Worm (Caenorhabditis elegans) whole organism, early embryonic: ENCODE measurements around the gene nth-1.

Source experiments
- B0310.2 ChIP-seq: sonication (generic microtip); optimal IDR thresholded peaks from 2 replicates; lab custom pipeline; 2016; ENCODE audit warnings: mild to moderate bottlenecking, missing genetic modification characterization, missing compliant biosample characterization
- ama-1 ChIP-seq: fragments of 150-350 bp; optimal IDR thresholded peaks from 2 replicates; lab custom pipeline; 2014
- ceh-36 ChIP-seq: sonication (generic microtip); optimal IDR thresholded peaks from 2 replicates; lab custom pipeline; 2016; ENCODE audit warnings: missing genetic modification characterization, inconsistent platforms, missing compliant biosample characterization
- ets-7 ChIP-seq: sonication (generic microtip); optimal IDR thresholded peaks from 2 replicates; lab custom pipeline; 2016; ENCODE audit warnings: missing genotype, missing genetic modification characterization, missing compliant biosample characterization
- flt-1 ChIP-seq: fragments of 200-800 bp; sonication (Bioruptor generic); IDR thresholded peaks from 2 replicates; pipeline ENCODE4 v1.3.6; 2022; ENCODE audit warnings: missing genetic modification characterization, missing compliant biosample characterization
- hmbx-1 ChIP-seq: sonication (generic microtip); optimal IDR thresholded peaks from 2 replicates; lab custom pipeline; 2016; ENCODE audit warnings: mild to moderate bottlenecking, missing genetic modification characterization, missing compliant biosample characterization
- hmg-4 ChIP-seq: fragments of 200-800 bp; sonication (Bioruptor generic); optimal IDR thresholded peaks from 2 replicates; lab custom pipeline; 2018; ENCODE audit warnings: mild to moderate bottlenecking, missing genetic modification characterization, missing compliant biosample characterization
- hnd-1 ChIP-seq: sonication (generic microtip); optimal IDR thresholded peaks from 2 replicates; lab custom pipeline; 2016; ENCODE audit warnings: missing genetic modification characterization, missing compliant biosample characterization
- scrt-1 ChIP-seq: fragments of 200-800 bp; sonication (Bioruptor generic); IDR thresholded peaks from 2 replicates; pipeline ENCODE4 v1.3.6; 2022; ENCODE audit warnings: missing genetic modification characterization, missing compliant biosample characterization
- tbx-11 ChIP-seq: fragments of 200-800 bp; sonication (Bioruptor generic); IDR thresholded peaks from 2 replicates; pipeline ENCODE4 v1.3.6; 2022; ENCODE audit warnings: missing genetic modification characterization, missing compliant biosample characterization
- tbx-37 ChIP-seq: fragments of 200-800 bp; sonication (Bioruptor generic); conservative IDR thresholded peaks from 2 replicates; pipeline ENCODE4 v1.3.6; 2022; ENCODE audit warnings: missing genetic modification reagents, missing genetic modification characterization, missing compliant biosample characterization
- tra-4 ChIP-seq: sonication (generic microtip); optimal IDR thresholded peaks from 2 replicates; lab custom pipeline; 2017; ENCODE audit warnings: missing genetic modification characterization, missing compliant biosample characterization

DNA sequence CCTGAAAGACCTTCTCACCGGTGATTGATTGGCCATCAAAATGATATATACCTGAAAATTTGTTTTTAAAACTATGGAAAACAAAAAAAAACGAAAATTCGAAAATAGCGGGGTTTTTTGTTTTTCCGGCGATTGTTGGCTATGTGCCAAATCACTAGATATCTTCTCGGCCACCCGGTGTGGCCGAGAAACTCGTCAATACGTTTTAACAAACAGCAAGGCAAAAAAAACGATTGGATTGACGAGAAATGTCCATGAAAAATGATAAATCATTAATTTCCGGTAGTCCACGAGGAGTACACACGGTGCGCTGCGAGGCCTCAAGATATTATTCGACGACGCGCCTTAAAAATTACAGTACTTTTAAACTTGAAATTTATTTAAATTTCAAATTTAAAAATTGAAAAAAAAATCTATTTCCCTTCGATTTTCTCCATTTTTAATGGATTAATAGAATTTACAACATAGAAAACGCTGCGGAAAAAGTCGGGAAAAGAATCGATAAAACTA is 7.0 kb upstream of the nth-1 start, which contains the start of gene R10E4.11:
- TF ChIP-seq ets-7 (tag; lab: Kevin White, UChicago) (no peak), ama-1 (lab: Kevin White, UChicago) (no peak), hnd-1 (no peak), hmbx-1 (tag; lab: Kevin White, UChicago) (no peak), ceh-36 (no peak), tbx-11 (GFP tag; lab: Robert Waterston, UW) (no peak), tra-4 (tag; lab: Kevin White, UChicago) (no peak), flt-1 (no peak), hmg-4 (GFP tag; lab: Kevin White, UChicago) (no peak), B0310.2 (tag; lab: Kevin White, UChicago) (no peak), tbx-37 (GFP tag; lab: Robert Waterston, UW) (no peak), scrt-1 (no peak)
